Fruit fly (Drosophila melanogaster) whole organism, embryonic: ENCODE results near the gene Gclc.

Experiments
- Atf6 ChIP-seq: fragments of 200-800 bp; sonication (Bioruptor generic); IDR thresholded peaks from 2 replicates; pipeline ENCODE4 v1.3.6; 2022; ENCODE audit warnings: missing biosample characterization, missing genetic modification characterization
- CG1024 ChIP-seq: fragments of 200-800 bp; sonication (Bioruptor generic); IDR thresholded peaks from 2 replicates; pipeline ENCODE4 v1.3.6; 2022; ENCODE audit warnings: missing biosample characterization, missing genetic modification characterization
- CG10267 ChIP-seq: fragments of 200-800 bp; sonication (Bioruptor generic); optimal IDR thresholded peaks from 2 replicates; lab custom pipeline; 2018; ENCODE audit warnings: missing biosample characterization, mild to moderate bottlenecking, missing genetic modification characterization, moderate library complexity
- CG10366 ChIP-seq: fragments of 200-800 bp; sonication (Bioruptor generic); IDR thresholded peaks from 2 replicates; pipeline ENCODE4 v1.3.6; 2022; ENCODE audit warnings: missing biosample characterization, missing genetic modification characterization
- CG13123 ChIP-seq: fragments of 200-800 bp; sonication (Bioruptor generic); optimal IDR thresholded peaks from 2 replicates; lab custom pipeline; 2016; ENCODE audit warnings: missing biosample characterization, missing genetic modification characterization
- CG13894 ChIP-seq: fragments of 200-800 bp; sonication (Bioruptor generic); optimal IDR thresholded peaks from 3 replicates; lab custom pipeline; 2018; ENCODE audit warnings: missing biosample characterization, mild to moderate bottlenecking, missing genetic modification characterization, moderate library complexity
- CG14441 ChIP-seq: fragments of 200-800 bp; sonication (Bioruptor generic); IDR thresholded peaks from 2 replicates; pipeline ENCODE4 v1.3.6; 2022; ENCODE audit warnings: missing biosample characterization, missing genetic modification characterization
- CG14860 ChIP-seq: fragments of 200-800 bp; sonication (Bioruptor generic); IDR thresholded peaks from 3 replicates; pipeline ENCODE4 v1.3.6; 2022; ENCODE audit warnings: missing biosample characterization, missing genetic modification characterization; ENCODE audit not compliant: partially characterized antibody
- CG15696 ChIP-seq: fragments of 200-800 bp; sonication (Bioruptor generic); optimal IDR thresholded peaks from 2 replicates; lab custom pipeline; 2019; ENCODE audit warnings: missing biosample characterization, mild to moderate bottlenecking, missing genetic modification characterization, moderate library complexity
- CG17186 ChIP-seq: fragments of 200-800 bp; sonication (Bioruptor generic); optimal IDR thresholded peaks from 3 replicates; lab custom pipeline; 2017; ENCODE audit warnings: missing biosample characterization, missing genetic modification reagents, missing genetic modification characterization
- CG2199 ChIP-seq: fragments of 200-800 bp; sonication (Bioruptor generic); IDR thresholded peaks from 3 replicates; pipeline ENCODE4 v1.3.6; 2022; ENCODE audit warnings: missing biosample characterization, missing genetic modification characterization
- CG30431 ChIP-seq: fragments of 200-800 bp; sonication (Bioruptor generic); optimal IDR thresholded peaks from 2 replicates; lab custom pipeline; 2017; ENCODE audit warnings: missing biosample characterization, missing genetic modification characterization
- CG31388 ChIP-seq: fragments of 200-800 bp; sonication (Bioruptor generic); optimal IDR thresholded peaks from 2 replicates; lab custom pipeline; 2016; ENCODE audit warnings: missing biosample characterization, missing genetic modification characterization
- CG33557 ChIP-seq: fragments of 200-800 bp; sonication (Bioruptor generic); optimal IDR thresholded peaks from 2 replicates; lab custom pipeline; 2019; ENCODE audit warnings: missing biosample characterization, mild to moderate bottlenecking, missing genetic modification characterization, moderate library complexity
- CG4424 ChIP-seq: fragments of 200-800 bp; sonication (Bioruptor generic); optimal IDR thresholded peaks from 3 replicates; lab custom pipeline; 2016; ENCODE audit warnings: missing biosample characterization, missing genetic modification characterization
- CG7372 ChIP-seq: fragments of 200-800 bp; sonication (Bioruptor generic); IDR thresholded peaks from 2 replicates; pipeline ENCODE4 v1.3.6; 2022; ENCODE audit warnings: missing biosample characterization, missing genetic modification characterization
- CG7745 ChIP-seq: fragments of 200-800 bp; sonication (Bioruptor generic); optimal IDR thresholded peaks from 2 replicates; lab custom pipeline; 2018; ENCODE audit warnings: missing biosample characterization, mild to moderate bottlenecking, missing genetic modification characterization, moderate library complexity
- CG8478 ChIP-seq: fragments of >200 bp; optimal IDR thresholded peaks from 2 replicates; lab custom pipeline; 2018
- CG9609 ChIP-seq: fragments of 200-800 bp; sonication (Bioruptor generic); optimal IDR thresholded peaks from 3 replicates; lab custom pipeline; 2016; ENCODE audit warnings: missing biosample characterization, missing genetic modification characterization
- CG9797 ChIP-seq: fragments of 200-800 bp; sonication (Bioruptor generic); optimal IDR thresholded peaks from 3 replicates; lab custom pipeline; 2018; ENCODE audit warnings: missing biosample characterization, mild to moderate bottlenecking, missing genetic modification characterization
- CG9817 ChIP-seq: fragments of 200-800 bp; sonication (Bioruptor generic); optimal IDR thresholded peaks from 2 replicates; lab custom pipeline; 2018; ENCODE audit warnings: missing biosample characterization, mild to moderate bottlenecking, missing genetic modification characterization, moderate library complexity
- D19A ChIP-seq: fragments of 200-800 bp; optimal IDR thresholded peaks from 3 replicates; lab custom pipeline; 2019; ENCODE audit warnings: missing biosample characterization, mild to moderate bottlenecking, missing genetic modification characterization, moderate library complexity
- Dad ChIP-seq: fragments of 200-800 bp; sonication (Bioruptor generic); optimal IDR thresholded peaks from 3 replicates; lab custom pipeline; 2016; ENCODE audit warnings: missing biosample characterization, missing genetic modification characterization
- Dbx ChIP-seq: fragments of 200-800 bp; sonication (Bioruptor generic); IDR thresholded peaks from 3 replicates; pipeline ENCODE4 v1.3.6; 2022; ENCODE audit warnings: missing biosample characterization, missing genetic modification characterization
- Dek ChIP-seq: fragments of 200-800 bp; sonication (Bioruptor generic); optimal IDR thresholded peaks from 3 replicates; lab custom pipeline; 2019; ENCODE audit warnings: missing biosample characterization, mild to moderate bottlenecking, missing genetic modification characterization, moderate library complexity
- Dfd ChIP-seq, 2 experiments: fragments of >200 bp; optimal IDR thresholded peaks; 2 replicates each; lab custom pipeline; 2017; ENCODE audit warnings: missing biosample characterization in 2 of 2, missing genetic modification characterization in 2 of 2
- E2f2 ChIP-seq: fragments of 200-800 bp; sonication (Bioruptor generic); IDR thresholded peaks from 2 replicates; pipeline ENCODE4 v1.3.6; 2022; ENCODE audit warnings: missing biosample characterization, missing genetic modification characterization
- Lpt ChIP-seq: fragments of >200 bp; optimal IDR thresholded peaks from 2 replicates; lab custom pipeline; 2018; ENCODE audit warnings: missing biosample characterization, missing genetic modification characterization
- MESR4 ChIP-seq: fragments of 200-800 bp; sonication (Bioruptor generic); optimal IDR thresholded peaks from 2 replicates; lab custom pipeline; 2018; ENCODE audit warnings: missing biosample characterization, mild to moderate bottlenecking, missing genetic modification characterization, moderate library complexity
- Meics ChIP-seq: fragments of 200-800 bp; sonication (Bioruptor generic); optimal IDR thresholded peaks from 2 replicates; lab custom pipeline; 2017; ENCODE audit warnings: missing biosample characterization, mild to moderate bottlenecking, missing genetic modification characterization
- Oaz ChIP-seq: fragments of 200-800 bp; sonication (Bioruptor generic); IDR thresholded peaks from 2 replicates; pipeline ENCODE4 v1.3.6; 2022; ENCODE audit warnings: missing biosample characterization, missing genetic modification characterization
- Six4 ChIP-seq: fragments of 200-800 bp; sonication (Bioruptor generic); optimal IDR thresholded peaks from 2 replicates; lab custom pipeline; 2016; ENCODE audit warnings: missing biosample characterization, missing genetic modification characterization
- Sry-δ ChIP-seq: fragments of 200-800 bp; sonication (Bioruptor generic); optimal IDR thresholded peaks from 2 replicates; lab custom pipeline; 2016; ENCODE audit warnings: missing biosample characterization, missing genetic modification characterization
- ap ChIP-seq: fragments of 200-800 bp; sonication (Bioruptor generic); IDR thresholded peaks from 2 replicates; pipeline ENCODE4 v1.3.6; 2022; ENCODE audit warnings: missing biosample characterization, missing genetic modification characterization
- cad ChIP-seq: fragments of >200 bp; optimal IDR thresholded peaks from 2 replicates; lab custom pipeline; 2017; ENCODE audit warnings: missing biosample characterization, missing genetic modification characterization
- cg ChIP-seq: fragments of 200-800 bp; sonication (Bioruptor generic); optimal IDR thresholded peaks from 3 replicates; lab custom pipeline; 2019; ENCODE audit warnings: missing biosample characterization, mild to moderate bottlenecking, missing genetic modification characterization, moderate library complexity
- dan ChIP-seq: fragments of 200-800 bp; sonication (Bioruptor generic); IDR thresholded peaks from 2 replicates; pipeline ENCODE4 v1.3.6; 2022; ENCODE audit warnings: missing biosample characterization, missing genetic modification characterization
- dmrt11E ChIP-seq: fragments of 200-800 bp; sonication (Bioruptor generic); optimal IDR thresholded peaks from 3 replicates; lab custom pipeline; 2018; ENCODE audit warnings: missing biosample characterization, mild to moderate bottlenecking, missing genetic modification characterization, moderate library complexity
- dpn ChIP-seq, 2 experiments: fragments of 200-800 bp; sonication (Bioruptor generic); optimal IDR thresholded peaks; 3 replicates each; lab custom pipeline; 2016; ENCODE audit warnings: missing biosample characterization in 2 of 2, missing genetic modification characterization in 2 of 2
- en ChIP-seq: fragments of 200-800 bp; sonication (Bioruptor generic); optimal IDR thresholded peaks from 2 replicates; lab custom pipeline; 2016; ENCODE audit warnings: missing biosample characterization, missing genetic modification characterization
- fd3F ChIP-seq: fragments of 200-800 bp; sonication (Bioruptor generic); optimal IDR thresholded peaks from 2 replicates; lab custom pipeline; 2018; ENCODE audit warnings: missing biosample characterization, mild to moderate bottlenecking, missing genetic modification characterization, moderate library complexity
- gfzf ChIP-seq: fragments of 200-800 bp; sonication (Bioruptor generic); optimal IDR thresholded peaks from 2 replicates; lab custom pipeline; 2016; ENCODE audit warnings: missing biosample characterization, mild to moderate bottlenecking, missing genetic modification characterization, moderate library complexity
- her ChIP-seq: fragments of 200-800 bp; sonication (Bioruptor generic); optimal IDR thresholded peaks from 2 replicates; lab custom pipeline; 2016; ENCODE audit warnings: missing biosample characterization, missing genetic modification characterization
- jigr1 ChIP-seq: fragments of 200-800 bp; sonication (Bioruptor generic); IDR thresholded peaks from 3 replicates; pipeline ENCODE4 v1.3.6; 2022; ENCODE audit warnings: missing biosample characterization, missing genetic modification characterization
- lilli ChIP-seq: fragments of 200-800 bp; sonication (Bioruptor generic); optimal IDR thresholded peaks from 3 replicates; lab custom pipeline; 2016; ENCODE audit warnings: missing biosample characterization, missing genetic modification characterization
- mld ChIP-seq: fragments of 200-800 bp; sonication (Bioruptor generic); IDR thresholded peaks from 3 replicates; pipeline ENCODE4 v1.3.6; 2022; ENCODE audit warnings: missing biosample characterization, missing genetic modification characterization; ENCODE audit not compliant: partially characterized antibody
- otp ChIP-seq: fragments of 200-800 bp; sonication (Bioruptor generic); IDR thresholded peaks from 3 replicates; pipeline ENCODE4, ENCODE4 v1.3.6; 2022; ENCODE audit warnings: missing biosample characterization, missing genetic modification characterization
- pfk ChIP-seq: fragments of 200-800 bp; sonication (Bioruptor generic); optimal IDR thresholded peaks from 2 replicates; lab custom pipeline; 2018; ENCODE audit warnings: missing biosample characterization, mild to moderate bottlenecking, missing genetic modification characterization, moderate library complexity
- run ChIP-seq: fragments of 200-800 bp; sonication (Bioruptor generic); optimal IDR thresholded peaks from 3 replicates; lab custom pipeline; 2018; ENCODE audit warnings: missing biosample characterization, mild to moderate bottlenecking, missing genetic modification characterization
- sisA ChIP-seq: fragments of 200-800 bp; sonication (Bioruptor generic); IDR thresholded peaks from 2 replicates; pipeline ENCODE4 v1.3.6; 2022; ENCODE audit warnings: missing biosample characterization, missing genetic modification characterization
- unc-4 ChIP-seq: fragments of 200-800 bp; sonication (Bioruptor generic); IDR thresholded peaks from 2 replicates; pipeline ENCODE4 v1.3.6; 2022; ENCODE audit warnings: missing biosample characterization, missing genetic modification characterization; ENCODE audit not compliant: partially characterized antibody
- zf30C ChIP-seq: fragments of 200-800 bp; sonication (Bioruptor generic); optimal IDR thresholded peaks from 3 replicates; lab custom pipeline; 2018; ENCODE audit warnings: missing biosample characterization, mild to moderate bottlenecking, missing genetic modification characterization

The Gclc gene

DNA sequence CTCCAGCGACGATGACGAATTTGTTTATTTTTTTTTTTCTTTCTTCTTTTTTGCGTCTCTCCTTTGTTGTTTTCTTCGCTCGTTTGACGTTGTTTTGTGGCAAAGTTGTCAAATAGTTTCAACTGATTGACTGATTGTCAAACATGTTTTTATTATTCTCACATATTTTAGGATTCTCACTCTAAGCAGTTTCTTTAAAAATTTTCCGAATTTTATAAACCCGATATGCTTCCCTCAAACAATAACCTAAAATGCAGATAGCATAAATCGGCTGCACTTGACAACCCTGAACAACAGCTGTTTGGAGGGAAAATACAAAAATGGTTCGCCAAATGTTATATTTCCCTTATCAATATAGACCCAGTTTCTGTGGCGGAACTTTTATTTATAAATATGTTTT lies 27.6 kb upstream of the Gclc start, which contains the start of gene CG17982 (continued):
- TF ChIP-seq fd3F (GFP tag; lab: Kevin White, UChicago) (peak; percentile 80), cad (no peak), lilli (peak; percentile 93), CG31388 (GFP tag; lab: Kevin White, UChicago) (no peak), Sry-δ (peak; percentile 48), jigr1 (GFP tag; lab: Robert Waterston, UW) (peak; percentile 37; the same call in 2 of the 3 replicates), CG10366 (GFP tag; lab: Robert Waterston, UW) (peak; percentile 76), Dbx (peak; percentile 66), mld (no peak), Dek (tag; lab: Kevin White, UChicago) (peak; percentile 79), CG9609 (peak; percentile 76), CG7372 (GFP tag; lab: Robert Waterston, UW) (peak; percentile 62), Dfd (GFP tag; optimal IDR thresholded peaks at IDR 0.05; lab: Kevin White, UChicago) (no peak), run (peak; percentile 66), dmrt11E (tag; lab: Kevin White, UChicago) (peak; percentile 80), D19A (tag; lab: Kevin White, UChicago) (peak; percentile 77), Oaz (peak; percentile 53; the same call in 1 of the 2 replicates), otp (GFP tag; lab: Robert Waterston, UW) (peak; percentile 69; the same call in 2 of the 3 replicates), CG9797 (GFP tag; lab: Kevin White, UChicago) (no peak), CG15696 (tag; lab: Kevin White, UChicago) (peak; percentile 77), CG4424 (GFP tag; lab: Kevin White, UChicago) (peak; percentile 82), CG10267 (tag; lab: Kevin White, UChicago) (peak; percentile 80), Dad (peak; percentile 81), E2f2 (GFP tag; lab: Robert Waterston, UW) (peak; percentile 85), unc-4 (no peak), dpn (GFP tag; optimal IDR thresholded peaks at IDR 0.05; lab: Kevin White, UChicago) (peak; percentile 80 to 83), dan (GFP tag; lab: Robert Waterston, UW) (no peak), ap (GFP tag; lab: Robert Waterston, UW) (peak; percentile 65; the same call in 1 of the 2 replicates), CG13894 (peak; percentile 90), gfzf (peak; percentile 46), CG2199 (GFP tag; lab: Robert Waterston, UW) (no peak), CG30431 (GFP tag; lab: Kevin White, UChicago) (peak; percentile 12), Six4 (GFP tag; lab: Kevin White, UChicago) (peak; percentile 82), MESR4 (GFP tag; lab: Kevin White, UChicago) (peak; percentile 51), en (GFP tag; lab: Kevin White, UChicago) (peak; percentile 69), CG33557 (GFP tag; lab: Kevin White, UChicago) (peak; percentile 81), sisA (GFP tag; lab: Robert Waterston, UW) (peak; percentile 73), CG17186 (peak; percentile 46), zf30C (GFP tag; lab: Kevin White, UChicago) (peak; percentile 7), CG9817 (tag; lab: Kevin White, UChicago) (peak; percentile 89), CG7745 (tag; lab: Kevin White, UChicago) (no peak), CG1024 (GFP tag; lab: Robert Waterston, UW) (0 out of 2 replicates have a peak, but pooled peaks have one; percentile 27), cg (GFP tag; lab: Kevin White, UChicago) (no peak), CG8478 (lab: Kevin White, UChicago) (no peak), CG13123 (GFP tag; lab: Kevin White, UChicago) (peak; percentile 77), CG14860 (GFP tag; lab: Robert Waterston, UW) (no peak), Meics (GFP tag; lab: Kevin White, UChicago) (peak; percentile 84), her (GFP tag; lab: Kevin White, UChicago) (peak; percentile 88), CG14441 (GFP tag; lab: Robert Waterston, UW) (peak; percentile 80), Lpt (no peak), pfk (peak; percentile 27), Atf6 (GFP tag; lab: Robert Waterston, UW) (peak; percentile 84)
